Fruit fly (Drosophila melanogaster) whole organism, embryonic: ENCODE measurements around the gene Alg11.

Source experiments
- ATbp ChIP-seq: fragments of 200-800 bp; sonication (Bioruptor generic); optimal IDR thresholded peaks from 2 replicates; lab custom pipeline; 2017; ENCODE audit warnings: missing biosample characterization, mild to moderate bottlenecking, missing genetic modification characterization, missing genetic modification reagents
- Abd-B ChIP-seq: fragments of 200-800 bp; sonication (Bioruptor generic); optimal IDR thresholded peaks from 2 replicates; lab custom pipeline; 2018; ENCODE audit warnings: missing biosample characterization, mild to moderate bottlenecking, missing genetic modification characterization, moderate library complexity
- Adf1 ChIP-seq: fragments of 200-800 bp; sonication (Bioruptor generic); IDR thresholded peaks from 2 replicates; pipeline ENCODE4 v1.3.6; 2022; ENCODE audit warnings: missing biosample characterization, missing genetic modification characterization
- BEAF-32 ChIP-seq: fragments of 200-800 bp; sonication (Bioruptor generic); optimal IDR thresholded peaks from 3 replicates; lab custom pipeline; 2017; ENCODE audit warnings: missing biosample characterization, missing genetic modification characterization, mild to moderate bottlenecking, moderate library complexity, missing genetic modification reagents
- Bdp1 ChIP-seq: fragments of 200-800 bp; sonication (Bioruptor generic); optimal IDR thresholded peaks from 3 replicates; lab custom pipeline; 2016; ENCODE audit warnings: missing biosample characterization, missing genetic modification characterization
- CG10147 ChIP-seq: fragments of 200-800 bp; sonication (Bioruptor generic); optimal IDR thresholded peaks from 2 replicates; lab custom pipeline; 2019; ENCODE audit warnings: missing biosample characterization, mild to moderate bottlenecking, missing genetic modification characterization, moderate library complexity
- CG1024 ChIP-seq: fragments of 200-800 bp; sonication (Bioruptor generic); IDR thresholded peaks from 2 replicates; pipeline ENCODE4 v1.3.6; 2022; ENCODE audit warnings: missing biosample characterization, missing genetic modification characterization
- CG10366 ChIP-seq: fragments of 200-800 bp; sonication (Bioruptor generic); IDR thresholded peaks from 2 replicates; pipeline ENCODE4 v1.3.6; 2022; ENCODE audit warnings: missing biosample characterization, missing genetic modification characterization
- CG10979 ChIP-seq: fragments of 200-800 bp; sonication (Bioruptor generic); optimal IDR thresholded peaks from 2 replicates; lab custom pipeline; 2018; ENCODE audit warnings: missing biosample characterization, mild to moderate bottlenecking, missing genetic modification characterization, moderate library complexity
- CG13775 ChIP-seq: fragments of 200-800 bp; sonication (Bioruptor generic); optimal IDR thresholded peaks from 3 replicates; lab custom pipeline; 2017; ENCODE audit warnings: missing biosample characterization, mild to moderate bottlenecking, missing genetic modification characterization
- CG14014 ChIP-seq: fragments of 200-800 bp; sonication (Bioruptor generic); IDR thresholded peaks from 2 replicates; pipeline ENCODE4 v1.3.6; 2022; ENCODE audit warnings: missing biosample characterization, missing genetic modification characterization
- CG14441 ChIP-seq: fragments of 200-800 bp; sonication (Bioruptor generic); IDR thresholded peaks from 2 replicates; pipeline ENCODE4 v1.3.6; 2022; ENCODE audit warnings: missing biosample characterization, missing genetic modification characterization
- CG14860 ChIP-seq: fragments of 200-800 bp; sonication (Bioruptor generic); IDR thresholded peaks from 3 replicates; pipeline ENCODE4 v1.3.6; 2022; ENCODE audit warnings: missing biosample characterization, missing genetic modification characterization; ENCODE audit not compliant: partially characterized antibody
- CG16779 ChIP-seq: fragments of 200-800 bp; sonication (Bioruptor generic); IDR thresholded peaks from 2 replicates; pipeline ENCODE4 v1.3.6; 2022; ENCODE audit warnings: missing biosample characterization, missing genetic modification characterization
- CG17802 ChIP-seq: fragments of 200-800 bp; sonication (Bioruptor generic); optimal IDR thresholded peaks from 2 replicates; lab custom pipeline; 2018; ENCODE audit warnings: missing biosample characterization, mild to moderate bottlenecking, missing genetic modification characterization, moderate library complexity
- CG2199 ChIP-seq: fragments of 200-800 bp; sonication (Bioruptor generic); IDR thresholded peaks from 3 replicates; pipeline ENCODE4 v1.3.6; 2022; ENCODE audit warnings: missing biosample characterization, missing genetic modification characterization
- CG2678 ChIP-seq: fragments of 200-800 bp; sonication (Bioruptor generic); optimal IDR thresholded peaks from 3 replicates; lab custom pipeline; 2019; ENCODE audit warnings: missing biosample characterization, mild to moderate bottlenecking, missing genetic modification characterization, moderate library complexity
- CG34422 ChIP-seq: fragments of 200-800 bp; sonication (Bioruptor generic); IDR thresholded peaks from 3 replicates; pipeline ENCODE4 v1.3.6; 2022; ENCODE audit warnings: missing biosample characterization, missing genetic modification characterization
- CG5180 ChIP-seq: fragments of 200-800 bp; sonication (Bioruptor generic); optimal IDR thresholded peaks from 3 replicates; lab custom pipeline; 2017; ENCODE audit warnings: missing biosample characterization, missing genetic modification characterization, mild to moderate bottlenecking, moderate library complexity, missing genetic modification reagents
- CG6813 ChIP-seq: fragments of 200-800 bp; sonication (Bioruptor generic); optimal IDR thresholded peaks from 2 replicates; lab custom pipeline; 2017; ENCODE audit warnings: missing biosample characterization, missing genetic modification characterization, mild to moderate bottlenecking, moderate library complexity, missing genetic modification reagents
- CG7987 ChIP-seq: fragments of 200-800 bp; sonication (Bioruptor generic); optimal IDR thresholded peaks from 2 replicates; lab custom pipeline; 2018; ENCODE audit warnings: missing biosample characterization, mild to moderate bottlenecking, missing genetic modification characterization, moderate library complexity
- CG9817 ChIP-seq: fragments of 200-800 bp; sonication (Bioruptor generic); optimal IDR thresholded peaks from 2 replicates; lab custom pipeline; 2018; ENCODE audit warnings: missing biosample characterization, mild to moderate bottlenecking, missing genetic modification characterization, moderate library complexity
- CTCF ChIP-seq: fragments of 200-800 bp; sonication (Bioruptor generic); optimal IDR thresholded peaks from 2 replicates; lab custom pipeline; 2017; ENCODE audit warnings: missing biosample characterization, mild to moderate bottlenecking, missing genetic modification characterization, moderate library complexity
- Dek ChIP-seq: fragments of 200-800 bp; sonication (Bioruptor generic); optimal IDR thresholded peaks from 3 replicates; lab custom pipeline; 2019; ENCODE audit warnings: missing biosample characterization, mild to moderate bottlenecking, missing genetic modification characterization, moderate library complexity
- Dll ChIP-seq: fragments of 200-800 bp; sonication (Bioruptor generic); IDR thresholded peaks from 4 replicates; pipeline ENCODE4 v1.3.6; 2022; ENCODE audit warnings: missing biosample characterization, missing genetic modification characterization; ENCODE audit not compliant: partially characterized antibody
- Doc2 ChIP-seq: fragments of 200-800 bp; sonication (Bioruptor generic); IDR thresholded peaks from 2 replicates; pipeline ENCODE4 v1.3.6; 2022; ENCODE audit warnings: missing biosample characterization, missing genetic modification characterization
- Dref ChIP-seq: fragments of 200-800 bp; sonication (Bioruptor generic); IDR thresholded peaks from 2 replicates; pipeline ENCODE4 v1.3.6; 2022; ENCODE audit warnings: missing biosample characterization, missing genetic modification characterization
- HLH4C ChIP-seq: fragments of 200-800 bp; sonication (Bioruptor generic); IDR thresholded peaks from 3 replicates; pipeline ENCODE4 v1.3.6; 2022; ENCODE audit warnings: missing biosample characterization, missing genetic modification characterization; ENCODE audit not compliant: partially characterized antibody
- Nf-YA ChIP-seq: fragments of 200-800 bp; sonication (Bioruptor generic); IDR thresholded peaks from 2 replicates; pipeline ENCODE4 v1.3.6; 2022; ENCODE audit warnings: missing biosample characterization, missing genetic modification characterization
- Sry-β ChIP-seq: fragments of 200-800 bp; sonication (Bioruptor generic); optimal IDR thresholded peaks from 2 replicates; lab custom pipeline; 2018; ENCODE audit warnings: missing biosample characterization, mild to moderate bottlenecking, missing genetic modification characterization, moderate library complexity
- Stat92E ChIP-seq, 3 experiments: fragments of >200 bp in 2 of 3; fragments of 200-800 bp in 1 of 3; sonication (Bioruptor generic) in 1 of 3; optimal IDR thresholded peaks; 2 replicates each; lab custom pipeline; 2017 to 2019; ENCODE audit warnings: missing biosample characterization in 3 of 3, missing genetic modification characterization in 3 of 3, mild to moderate bottlenecking in 1 of 3, moderate library complexity in 1 of 3
- bsh ChIP-seq, 2 experiments: fragments of 200-800 bp; sonication (Bioruptor generic); optimal IDR thresholded peaks; 2 replicates each; lab custom pipeline; 2017 to 2018; ENCODE audit warnings: mild to moderate bottlenecking in 2 of 2, missing biosample characterization in 2 of 2, missing genetic modification characterization in 2 of 2, moderate library complexity in 1 of 2
- btn ChIP-seq: fragments of 200-800 bp; sonication (Bioruptor generic); optimal IDR thresholded peaks from 2 replicates; lab custom pipeline; 2016; ENCODE audit warnings: missing biosample characterization, missing genetic modification characterization
- chinmo ChIP-seq: fragments of 200-800 bp; sonication (Bioruptor generic); IDR thresholded peaks from 4 replicates; pipeline ENCODE4 v1.3.6; 2022; ENCODE audit warnings: missing biosample characterization, missing genetic modification characterization; ENCODE audit not compliant: partially characterized antibody
- croc ChIP-seq: fragments of 200-800 bp; sonication (Bioruptor generic); conservative IDR thresholded peaks from 3 replicates; pipeline ENCODE4 v1.3.6; 2022; ENCODE audit warnings: missing biosample characterization, missing genetic modification characterization
- disco-r ChIP-seq: fragments of 200-800 bp; sonication (Bioruptor generic); optimal IDR thresholded peaks from 2 replicates; lab custom pipeline; 2016; ENCODE audit warnings: missing biosample characterization, missing genetic modification characterization
- en ChIP-seq: fragments of 200-800 bp; sonication (Bioruptor generic); optimal IDR thresholded peaks from 2 replicates; lab custom pipeline; 2016; ENCODE audit warnings: missing biosample characterization, missing genetic modification characterization
- fd96Cb ChIP-seq: fragments of 200-800 bp; sonication (Bioruptor generic); optimal IDR thresholded peaks from 2 replicates; lab custom pipeline; 2018; ENCODE audit warnings: missing biosample characterization, mild to moderate bottlenecking, missing genetic modification characterization, moderate library complexity
- kah ChIP-seq: fragments of 200-800 bp; sonication (Bioruptor generic); optimal IDR thresholded peaks from 2 replicates; lab custom pipeline; 2018; ENCODE audit warnings: missing biosample characterization, mild to moderate bottlenecking, missing genetic modification characterization
- kay ChIP-seq: fragments of 200-800 bp; sonication (Bioruptor generic); optimal IDR thresholded peaks from 2 replicates; lab custom pipeline; 2016; ENCODE audit warnings: missing biosample characterization, missing genetic modification characterization
- p53 ChIP-seq: fragments of 200-800 bp; sonication (Bioruptor generic); optimal IDR thresholded peaks from 2 replicates; lab custom pipeline; 2016; ENCODE audit warnings: missing biosample characterization, missing genetic modification characterization
- pnt ChIP-seq: fragments of 200-800 bp; sonication (Bioruptor generic); optimal IDR thresholded peaks from 3 replicates; lab custom pipeline; 2016; ENCODE audit warnings: missing biosample characterization, missing genetic modification characterization
- repo ChIP-seq: fragments of 200-800 bp; sonication (Bioruptor generic); optimal IDR thresholded peaks from 2 replicates; lab custom pipeline; 2016; ENCODE audit warnings: missing biosample characterization, missing genetic modification characterization
- row ChIP-seq: fragments of 200-800 bp; sonication (Bioruptor generic); IDR thresholded peaks from 3 replicates; pipeline ENCODE4 v1.3.6; 2022; ENCODE audit warnings: missing biosample characterization, missing genetic modification characterization
- sima ChIP-seq: fragments of 200-800 bp; sonication (Bioruptor generic); optimal IDR thresholded peaks from 2 replicates; lab custom pipeline; 2016; ENCODE audit warnings: missing biosample characterization, missing genetic modification characterization
- stwl ChIP-seq: fragments of 200-800 bp; sonication (Bioruptor generic); optimal IDR thresholded peaks from 3 replicates; lab custom pipeline; 2018; ENCODE audit warnings: missing biosample characterization, mild to moderate bottlenecking, missing genetic modification characterization, moderate library complexity
- tgo ChIP-seq: fragments of 200-800 bp; sonication (Bioruptor generic); IDR thresholded peaks from 3 replicates; pipeline ENCODE4 v1.3.6; 2022; ENCODE audit warnings: missing biosample characterization, missing genetic modification characterization
- toy ChIP-seq: fragments of 200-800 bp; sonication (Bioruptor generic); IDR thresholded peaks from 2 replicates; pipeline ENCODE4 v1.3.6; 2022; ENCODE audit warnings: missing biosample characterization, missing genetic modification characterization
- unpg ChIP-seq: fragments of 200-800 bp; sonication (Bioruptor generic); optimal IDR thresholded peaks from 3 replicates; lab custom pipeline; 2018; ENCODE audit warnings: missing biosample characterization, mild to moderate bottlenecking, missing genetic modification characterization, moderate library complexity
- zen ChIP-seq: fragments of 200-800 bp; sonication (Bioruptor generic); optimal IDR thresholded peaks from 3 replicates; lab custom pipeline; 2018; ENCODE audit warnings: missing biosample characterization, mild to moderate bottlenecking, missing genetic modification characterization, moderate library complexity

The Alg11 gene

dm6 chr3L:21604265-21604664, 21.3 kb upstream of the Alg11 start (continued):
- no peak; the same call in 2 of the 3 replicates for TF ChIP-seq row (GFP tag; lab: Robert Waterston, UW)
- TF ChIP-seq Dll = no peak
- peak; percentile 35; the same call in 1 of the 2 replicates for TF ChIP-seq CG1024
- peak; percentile 59 for TF ChIP-seq tgo (GFP tag; lab: Robert Waterston, UW)
- no peak for TF ChIP-seq CG5180 (GFP tag; lab: Kevin White, UChicago)
- TF ChIP-seq ATbp = no peak
- no peak for TF ChIP-seq bsh (GFP tag; optimal IDR thresholded peaks at IDR 0.05; lab: Kevin White, UChicago)
- peak; percentile 70 for TF ChIP-seq p53 (GFP tag; lab: Kevin White, UChicago)
- TF ChIP-seq CG14441 (GFP tag; lab: Robert Waterston, UW) = peak; percentile 57
- TF ChIP-seq unpg (GFP tag; lab: Kevin White, UChicago) = no peak
- 0 out of 3 replicates have a peak, but pooled peaks have one; percentile 18 for TF ChIP-seq croc (GFP tag; lab: Robert Waterston, UW)
- TF ChIP-seq CG16779 = 0 out of 2 replicates have a peak, but pooled peaks have one; percentile 60
- no peak for TF ChIP-seq stwl
- no peak for TF ChIP-seq CG2678 (tag; lab: Kevin White, UChicago)
- no peak for TF ChIP-seq Nf-YA (GFP tag; lab: Robert Waterston, UW)
- TF ChIP-seq sima (GFP tag; lab: Kevin White, UChicago) = no peak
- no peak for TF ChIP-seq CG6813 (GFP tag; lab: Kevin White, UChicago)
- TF ChIP-seq Abd-B (GFP tag; lab: Kevin White, UChicago) = no peak
- TF ChIP-seq disco-r = peak; percentile 28
- no peak for TF ChIP-seq toy (GFP tag; lab: Robert Waterston, UW)
- 0 out of 2 replicates have a peak, but pooled peaks have one; percentile 42 for TF ChIP-seq CG14014 (GFP tag; lab: Robert Waterston, UW)
- no peak for TF ChIP-seq Bdp1 (GFP tag; lab: Kevin White, UChicago)
- TF ChIP-seq CG13775 (GFP tag; lab: Kevin White, UChicago) = peak; percentile 17
- no peak for TF ChIP-seq CG7987
- TF ChIP-seq Adf1 (GFP tag; lab: Robert Waterston, UW) = peak; percentile 30; the same call in 1 of the 2 replicates
- no peak for TF ChIP-seq CG17802 (tag; lab: Kevin White, UChicago)
- TF ChIP-seq repo (GFP tag; lab: Kevin White, UChicago) = peak; percentile 46
- TF ChIP-seq kah = no peak
- peak; percentile 15 for TF ChIP-seq kay (GFP tag; lab: Kevin White, UChicago)
- TF ChIP-seq CTCF (GFP tag; lab: Kevin White, UChicago) = peak; percentile 100
- peak in 1 of 3 experiments; percentile 18 for TF ChIP-seq Stat92E (GFP tag; optimal IDR thresholded peaks at IDR 0.05; lab: Kevin White, UChicago)
- TF ChIP-seq Dref (GFP tag; lab: Robert Waterston, UW) = no peak
- TF ChIP-seq btn (GFP tag; lab: Kevin White, UChicago) = peak; percentile 17
- peak; percentile 98 for TF ChIP-seq CG2199 (GFP tag; lab: Robert Waterston, UW)
- TF ChIP-seq fd96Cb = peak; percentile 28
- peak; percentile 61; the same call in 1 of the 3 replicates for TF ChIP-seq CG34422 (GFP tag; lab: Robert Waterston, UW)
- TF ChIP-seq HLH4C (GFP tag; lab: Robert Waterston, UW) = 0 out of 3 replicates have a peak, but pooled peaks have one; percentile 17
- no peak for TF ChIP-seq CG10147
- TF ChIP-seq chinmo (GFP tag; lab: Robert Waterston, UW) = no peak
- TF ChIP-seq CG14860 = no peak
- peak; percentile 55 for TF ChIP-seq zen (tag; lab: Kevin White, UChicago)
- no peak for TF ChIP-seq Sry-β (GFP tag; lab: Kevin White, UChicago)
- TF ChIP-seq en (GFP tag; lab: Kevin White, UChicago) = peak; percentile 37
- peak; percentile 51 for TF ChIP-seq CG10366 (GFP tag; lab: Robert Waterston, UW)
- TF ChIP-seq CG9817 (tag; lab: Kevin White, UChicago) = peak; percentile 62
- TF ChIP-seq BEAF-32 (GFP tag; lab: Kevin White, UChicago) = no peak
- TF ChIP-seq CG10979 (tag; lab: Kevin White, UChicago) = peak; percentile 84
- no peak for TF ChIP-seq Doc2 (GFP tag; lab: Robert Waterston, UW)
- TF ChIP-seq pnt (GFP tag; lab: Kevin White, UChicago) = peak; percentile 75
- TF ChIP-seq Dek (tag; lab: Kevin White, UChicago) = peak; percentile 28
